Fruit fly (Drosophila melanogaster) whole organism, wandering third instar larva: ENCODE results near the gene Pex3.

Experiments
- Abd-B ChIP-seq: fragments of >200 bp; optimal IDR thresholded peaks from 2 replicates; lab custom pipeline; 2017; ENCODE audit warnings: missing biosample characterization, missing genetic modification characterization
- CG32264 ChIP-seq: fragments of 200-800 bp; sonication (Bioruptor generic); optimal IDR thresholded peaks from 2 replicates; lab custom pipeline; 2016; ENCODE audit warnings: missing biosample characterization, missing genetic modification characterization
- CG9705 ChIP-seq: fragments of 200-800 bp; sonication (Bioruptor generic); optimal IDR thresholded peaks from 2 replicates; lab custom pipeline; 2018; ENCODE audit warnings: missing biosample characterization, mild to moderate bottlenecking, missing genetic modification characterization
- CrebA ChIP-seq: fragments of 200-800 bp; sonication (Bioruptor generic); optimal IDR thresholded peaks from 2 replicates; lab custom pipeline; 2016; ENCODE audit warnings: missing biosample characterization, mild to moderate bottlenecking, missing genetic modification characterization, borderline replicate concordance
- GATAd ChIP-seq: sonication (Bioruptor generic); optimal IDR thresholded peaks from 2 replicates; lab custom pipeline; 2016; ENCODE audit warnings: missing biosample characterization, missing genetic modification characterization
- HLH106 ChIP-seq: fragments of 200-800 bp; optimal IDR thresholded peaks from 3 replicates; lab custom pipeline; 2019; ENCODE audit warnings: missing biosample characterization, mild to moderate bottlenecking, missing genetic modification characterization, moderate library complexity
- Hnf4 ChIP-seq: fragments of 200-800 bp; sonication (Bioruptor generic); optimal IDR thresholded peaks from 2 replicates; lab custom pipeline; 2016; ENCODE audit warnings: missing biosample characterization, mild to moderate bottlenecking, missing genetic modification characterization
- Jra ChIP-seq: sonication (Bioruptor generic); optimal IDR thresholded peaks from 2 replicates; lab custom pipeline; 2016; ENCODE audit warnings: missing biosample characterization, missing genetic modification characterization
- N ChIP-seq: fragments of >200 bp; optimal IDR thresholded peaks from 2 replicates; lab custom pipeline; 2018; ENCODE audit warnings: missing biosample characterization, missing external identifiers, missing genetic modification characterization
- Sp1 ChIP-seq: fragments of 200-800 bp; sonication (Bioruptor generic); optimal IDR thresholded peaks from 3 replicates; lab custom pipeline; 2019; ENCODE audit warnings: missing biosample characterization, mild to moderate bottlenecking, missing genetic modification characterization, moderate library complexity
- br ChIP-seq: fragments of 200-800 bp; sonication (Bioruptor generic); optimal IDR thresholded peaks from 2 replicates; lab custom pipeline; 2016; ENCODE audit warnings: missing biosample characterization, missing genetic modification characterization
- brk ChIP-seq: fragments of 200-800 bp; sonication (Bioruptor generic); optimal IDR thresholded peaks from 2 replicates; lab custom pipeline; 2016; ENCODE audit warnings: missing biosample characterization, mild to moderate bottlenecking, missing genetic modification characterization
- dl ChIP-seq, 2 experiments: fragments of 175-275, 200-275 bp in 1 of 2; fragments of 200-275 bp in 1 of 2; sonication (Bioruptor generic); optimal IDR thresholded peaks; lab custom pipeline; 2018; ENCODE audit warnings: mild to moderate bottlenecking in 2 of 2, missing biosample characterization in 2 of 2, missing genetic modification characterization in 2 of 2, moderate library complexity in 2 of 2; ENCODE audit not compliant: partially characterized antibody in 2 of 2, insufficient read depth in 1 of 2
- dmrt93B ChIP-seq: fragments of 200-800 bp; sonication (Bioruptor generic); optimal IDR thresholded peaks from 2 replicates; lab custom pipeline; 2018; ENCODE audit warnings: missing biosample characterization, mild to moderate bottlenecking, missing genetic modification characterization
- ey ChIP-seq: fragments of 200-800 bp; sonication (Bioruptor generic); optimal IDR thresholded peaks from 2 replicates; lab custom pipeline; 2016; ENCODE audit warnings: missing biosample characterization, missing genetic modification characterization
- foxo ChIP-seq, 2 experiments: fragments of 200-800 bp; sonication (Bioruptor generic); optimal IDR thresholded peaks; 2 replicates in 1 of 2; 3 replicates in 1 of 2; lab custom pipeline; 2016 to 2017; ENCODE audit warnings: missing biosample characterization in 2 of 2, missing genetic modification characterization in 2 of 2
- fru ChIP-seq: fragments of 200-800 bp; sonication (Bioruptor generic); optimal IDR thresholded peaks from 3 replicates; lab custom pipeline; 2016; ENCODE audit warnings: missing biosample characterization, mild to moderate bottlenecking, missing genetic modification characterization
- h ChIP-seq: fragments of 200-800 bp; sonication (Bioruptor generic); optimal IDR thresholded peaks from 3 replicates; lab custom pipeline; 2016; ENCODE audit warnings: missing biosample characterization, mild to moderate bottlenecking, missing genetic modification characterization
- jim ChIP-seq: fragments of 175-275, 200-325 bp; sonication (Bioruptor generic); optimal IDR thresholded peaks from 2 replicates; lab custom pipeline; 2016; ENCODE audit warnings: missing biosample characterization, mild to moderate bottlenecking, missing genetic modification characterization
- lola ChIP-seq: fragments of >200 bp; optimal IDR thresholded peaks from 2 replicates; lab custom pipeline; 2017; ENCODE audit warnings: missing biosample characterization, missing genetic modification characterization
- psq ChIP-seq: fragments of 200-800 bp; sonication (Bioruptor generic); optimal IDR thresholded peaks from 3 replicates; lab custom pipeline; 2017; ENCODE audit warnings: missing biosample characterization, mild to moderate bottlenecking, missing genetic modification characterization, moderate library complexity
- rgr ChIP-seq: fragments of 200-800 bp; sonication (Bioruptor generic); optimal IDR thresholded peaks from 3 replicates; lab custom pipeline; 2016; ENCODE audit warnings: missing biosample characterization, mild to moderate bottlenecking, missing genetic modification characterization
- sage ChIP-seq: fragments of 200-800 bp; sonication (Bioruptor generic); optimal IDR thresholded peaks from 2 replicates; lab custom pipeline; 2016; ENCODE audit warnings: missing biosample characterization, mild to moderate bottlenecking, missing genetic modification characterization
- sv ChIP-seq: fragments of 200-800 bp; sonication (Bioruptor generic); optimal IDR thresholded peaks from 3 replicates; lab custom pipeline; 2016; ENCODE audit warnings: missing biosample characterization, missing genetic modification characterization
- tai ChIP-seq: sonication (Bioruptor generic); optimal IDR thresholded peaks from 2 replicates; lab custom pipeline; 2016; ENCODE audit warnings: missing biosample characterization, missing genetic modification characterization
- usp ChIP-seq: fragments of >200 bp; optimal IDR thresholded peaks from 2 replicates; lab custom pipeline; 2017; ENCODE audit warnings: missing biosample characterization, missing genetic modification characterization
- woc ChIP-seq: sonication (Bioruptor generic); optimal IDR thresholded peaks from 2 replicates; lab custom pipeline; 2016; ENCODE audit warnings: missing biosample characterization, mild to moderate bottlenecking, missing genetic modification characterization

Pex3 gene

DNA sequence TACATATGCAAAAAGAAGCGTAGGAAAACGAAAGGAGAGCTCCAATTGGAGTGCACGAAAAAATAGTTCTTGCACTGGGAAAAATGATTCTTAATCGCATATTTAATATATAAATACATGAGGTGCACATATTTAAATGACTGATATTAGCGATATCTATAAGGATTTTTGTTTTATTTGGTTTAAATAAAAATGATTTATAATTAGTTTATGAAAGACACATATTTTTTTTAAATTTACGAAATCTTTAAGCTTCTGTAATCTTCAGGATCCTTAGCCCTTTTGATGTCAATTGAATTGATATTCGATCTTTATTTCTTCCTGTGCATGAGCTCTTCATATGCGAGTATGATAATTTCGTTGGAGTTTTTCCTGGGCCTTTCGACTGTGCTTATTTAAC is 43.6 kb downstream of the Pex3 start:
- TF ChIP-seq CG32264 (GFP tag; lab: Kevin White, UChicago) (no peak), sv (GFP tag; lab: Kevin White, UChicago) (no peak), sage (GFP tag; lab: Kevin White, UChicago) (no peak), h (GFP tag; lab: Kevin White, UChicago) (no peak), Sp1 (GFP tag; lab: Kevin White, UChicago) (no peak), brk (no peak), usp (GFP tag; lab: Kevin White, UChicago) (no peak), psq (no peak)

DNA sequence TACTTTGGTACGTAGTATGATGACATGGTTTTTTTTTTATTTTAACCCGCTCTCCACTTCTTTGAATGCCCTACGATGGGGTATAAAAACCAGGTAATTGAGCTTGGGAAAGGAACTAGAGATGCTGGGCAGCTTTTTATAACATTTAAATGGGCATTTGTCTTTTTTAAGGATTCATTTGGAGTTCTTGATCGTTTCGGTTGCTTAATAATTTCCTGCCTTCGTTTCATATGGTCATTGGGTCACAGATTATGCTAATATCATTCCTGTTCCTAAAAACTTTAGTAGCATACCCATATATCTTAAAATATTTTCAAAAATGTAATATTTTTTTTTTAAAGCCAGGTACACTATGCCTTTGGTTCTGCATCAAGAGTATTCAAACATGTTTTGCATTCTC is 44.6 kb downstream of the Pex3 start:
- TF ChIP-seq h (GFP tag; lab: Kevin White, UChicago) = peak; percentile 25
- peak; percentile 3 for TF ChIP-seq tai (GFP tag; lab: Kevin White, UChicago)
- TF ChIP-seq sage (GFP tag; lab: Kevin White, UChicago) = no peak
- peak; percentile 31 for TF ChIP-seq br (GFP tag; lab: Kevin White, UChicago)
- TF ChIP-seq CG9705 (GFP tag; lab: Kevin White, UChicago) = no peak
- peak; percentile 43 for TF ChIP-seq dmrt93B (GFP tag; lab: Kevin White, UChicago)
- TF ChIP-seq Abd-B (GFP tag; lab: Kevin White, UChicago) = no peak
- TF ChIP-seq CrebA (GFP tag; lab: Kevin White, UChicago) = no peak
- peak; percentile 27 for TF ChIP-seq Hnf4
- peak; percentile 20 for TF ChIP-seq rgr (GFP tag; lab: Kevin White, UChicago)
- peak; percentile 23 for TF ChIP-seq HLH106
- TF ChIP-seq psq = peak; percentile 53
- peak; percentile 62 for TF ChIP-seq fru (GFP tag; lab: Kevin White, UChicago)
- no peak for TF ChIP-seq GATAd (GFP tag; lab: Kevin White, UChicago)
- TF ChIP-seq foxo (GFP tag; optimal IDR thresholded peaks at IDR 0.05; lab: Kevin White, UChicago) = peak in 1 of 2 experiments; percentile 69
- TF ChIP-seq ey (GFP tag; lab: Kevin White, UChicago) = peak; percentile 38
- TF ChIP-seq Sp1 (GFP tag; lab: Kevin White, UChicago) = peak; percentile 8

DNA sequence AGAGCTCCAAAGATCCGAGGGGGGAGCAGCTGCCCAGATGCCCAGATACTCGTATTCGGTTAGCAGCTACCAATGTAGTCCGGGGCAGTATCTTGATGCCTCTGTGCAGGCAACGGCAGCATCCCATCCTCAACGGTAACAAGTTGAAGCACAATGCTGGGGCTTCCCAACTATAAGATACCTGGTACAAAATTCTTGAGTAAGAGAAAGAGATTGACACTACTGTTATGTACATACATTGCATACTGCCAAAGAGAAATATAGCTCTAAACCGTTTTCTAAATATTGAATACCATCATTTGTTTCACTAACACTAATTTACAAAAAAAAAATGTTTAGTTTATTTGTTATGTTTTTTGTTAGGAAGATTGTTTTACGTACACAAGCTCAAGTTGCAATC is 45.6 kb downstream of the Pex3 start:
- TF ChIP-seq jim (GFP tag; lab: Kevin White, UChicago) = no peak
- TF ChIP-seq ey (GFP tag; lab: Kevin White, UChicago) = no peak
- TF ChIP-seq woc (GFP tag; lab: Kevin White, UChicago) = peak; percentile 41

- TF ChIP-seq lola = no peak
- peak; percentile 61 for TF ChIP-seq woc (GFP tag; lab: Kevin White, UChicago)
Measured at dm6 chr3L:15192172-15192571, 48.0 kb downstream of the Pex3 start.

- TF ChIP-seq CG9705 (GFP tag; lab: Kevin White, UChicago) (no peak), N (no peak), h (GFP tag; lab: Kevin White, UChicago) (no peak), rgr (GFP tag; lab: Kevin White, UChicago) (no peak), dmrt93B (GFP tag; lab: Kevin White, UChicago) (no peak), psq (no peak), CrebA (GFP tag; lab: Kevin White, UChicago) (no peak), br (GFP tag; lab: Kevin White, UChicago) (no peak), Jra (GFP tag; lab: Kevin White, UChicago) (no peak), fru (GFP tag; lab: Kevin White, UChicago) (no peak), dl (GFP tag; optimal IDR thresholded peaks at IDR 0.05; lab: Kevin White, UChicago; ENCODE audit: insufficient read depth in 1 of 2, partially characterized antibody in 2 of 2) (no peak), woc (GFP tag; lab: Kevin White, UChicago) (no peak), foxo (GFP tag; optimal IDR thresholded peaks at IDR 0.05; lab: Kevin White, UChicago) (no peak), usp (GFP tag; lab: Kevin White, UChicago) (no peak), Hnf4 (no peak), ey (GFP tag; lab: Kevin White, UChicago) (no peak), sv (GFP tag; lab: Kevin White, UChicago) (no peak)
- TF ChIP-seq, all 38 proteins: peak for 0
Measured at dm6 chr3L:15195548-15195947, 51.4 kb downstream of the Pex3 start.
